Worm (Caenorhabditis elegans) whole organism, L1 larva: ENCODE measurements around the gene Y24D9A.7.
A peak's percentile ranks its signal among the peaks of the same experiment; 100 is the strongest.

Experiments used
- C34B4.2 ChIP-seq: sonication (generic microtip); optimal IDR thresholded peaks from 2 replicates; lab custom pipeline; 2017; ENCODE audit warnings: mild to moderate bottlenecking, missing genetic modification characterization, missing compliant biosample characterization
- F16B12.6 ChIP-seq: fragments of 150-350 bp; optimal IDR thresholded peaks from 2 replicates; lab custom pipeline; 2014; ENCODE audit warnings: missing biosample characterization, missing genetic modification characterization
- alr-1 ChIP-seq: fragments of 200-800 bp; sonication (Bioruptor generic); optimal IDR thresholded peaks from 2 replicates; lab custom pipeline; 2018; ENCODE audit warnings: borderline replicate concordance, mild to moderate bottlenecking, missing genetic modification characterization, missing compliant biosample characterization
- ama-1 ChIP-seq: fragments of 150-350 bp; optimal IDR thresholded peaks from 2 replicates; lab custom pipeline; 2014
- ceh-63 ChIP-seq: fragments of 200-800 bp; sonication (Bioruptor generic); optimal IDR thresholded peaks from 2 replicates; lab custom pipeline; 2018; ENCODE audit warnings: mild to moderate bottlenecking, missing genetic modification characterization, missing compliant biosample characterization
- ceh-8 ChIP-seq: fragments of 200-800 bp; sonication (Bioruptor generic); optimal IDR thresholded peaks from 2 replicates; lab custom pipeline; 2018; ENCODE audit warnings: mild to moderate bottlenecking, missing genetic modification characterization, moderate library complexity, missing compliant biosample characterization
- ces-1 ChIP-seq: fragments of 150-350 bp; optimal IDR thresholded peaks from 2 replicates; lab custom pipeline; 2014; ENCODE audit warnings: missing biosample characterization, missing genetic modification reagents, missing genetic modification characterization
- dpl-1 ChIP-seq, 3 experiments: fragments of 150-350 bp in 2 of 3; sonication (generic microtip) in 1 of 3; optimal IDR thresholded peaks; 2 replicates each; lab custom pipeline; 2014 to 2017; ENCODE audit warnings: missing biosample characterization in 3 of 3, missing genetic modification characterization in 3 of 3, missing genetic modification reagents in 3 of 3
- efl-1 ChIP-seq, 4 experiments: fragments of 150-350 bp; optimal IDR thresholded peaks in 3 of 4; peaks in 1 of 4; 1 replicate in 1 of 4; 2 replicates in 3 of 4; lab custom pipeline; 2014; ENCODE audit warnings: missing biosample characterization in 2 of 4, missing genetic modification characterization in 2 of 4, missing genetic modification reagents in 2 of 4
- egl-13 ChIP-seq: sonication (generic microtip); optimal IDR thresholded peaks from 2 replicates; lab custom pipeline; 2016; ENCODE audit warnings: missing genotype, missing genetic modification reagents, missing genetic modification characterization, missing compliant biosample characterization
- ets-5 ChIP-seq: fragments of 200-800 bp; sonication (Bioruptor generic); IDR thresholded peaks from 2 replicates; pipeline ENCODE4 v1.3.6; 2022; ENCODE audit warnings: missing genetic modification characterization, missing compliant biosample characterization
- fkh-4 ChIP-seq: sonication (generic microtip); optimal IDR thresholded peaks from 2 replicates; lab custom pipeline; 2016; ENCODE audit warnings: missing compliant biosample characterization, missing genetic modification characterization, borderline replicate concordance
- fkh-8 ChIP-seq: sonication (generic microtip); optimal IDR thresholded peaks from 2 replicates; lab custom pipeline; 2016; ENCODE audit warnings: mild to moderate bottlenecking, missing genetic modification characterization, missing compliant biosample characterization
- fos-1 ChIP-seq: fragments of 150-350 bp; optimal IDR thresholded peaks from 2 replicates; lab custom pipeline; 2014; ENCODE audit warnings: missing biosample characterization, missing genetic modification characterization
- grh-1 ChIP-seq: fragments of 200-800 bp; sonication (Bioruptor generic); IDR thresholded peaks from 2 replicates; pipeline ENCODE4 v1.3.6; 2022; ENCODE audit warnings: missing genetic modification reagents, missing genetic modification characterization, missing compliant biosample characterization
- hpl-2 ChIP-seq: fragments of 150-350 bp; optimal IDR thresholded peaks from 2 replicates; lab custom pipeline; 2014; ENCODE audit warnings: missing biosample characterization, missing genetic modification reagents, missing genetic modification characterization
- isw-1 ChIP-seq: fragments of 200-800 bp; sonication (Bioruptor generic); IDR thresholded peaks from 2 replicates; pipeline ENCODE4 v1.3.6; 2022; ENCODE audit warnings: missing genetic modification characterization, missing compliant biosample characterization
- jun-1 ChIP-seq: fragments of 150-350 bp; optimal IDR thresholded peaks from 2 replicates; lab custom pipeline; 2014; ENCODE audit warnings: missing biosample characterization, missing genetic modification reagents, missing genetic modification characterization
- lin-13 ChIP-seq: fragments of 150-350 bp; optimal IDR thresholded peaks from 2 replicates; lab custom pipeline; 2014; ENCODE audit warnings: missing biosample characterization, missing genetic modification reagents, missing genetic modification characterization
- lin-14 ChIP-seq: fragments of 200-800 bp; sonication (Bioruptor generic); optimal IDR thresholded peaks from 2 replicates; lab custom pipeline; 2018; ENCODE audit warnings: mild to moderate bottlenecking, missing genetic modification characterization, moderate library complexity, missing compliant biosample characterization
- lin-35 ChIP-seq, 2 experiments: fragments of 150-350 bp; optimal IDR thresholded peaks; 2 replicates each; lab custom pipeline; 2014; ENCODE audit warnings: missing biosample characterization in 2 of 2, missing genetic modification characterization in 2 of 2, missing genetic modification reagents in 2 of 2
- lin-39 ChIP-seq: fragments of 150-350 bp; optimal IDR thresholded peaks from 2 replicates; lab custom pipeline; 2014; ENCODE audit warnings: missing biosample characterization, missing genetic modification reagents, missing genetic modification characterization
- lsy-2 ChIP-seq, 2 experiments: fragments of 150-350 bp; optimal IDR thresholded peaks; 2 replicates each; lab custom pipeline; 2014; ENCODE audit warnings: missing biosample characterization in 2 of 2, missing genetic modification characterization in 2 of 2
- mab-9 ChIP-seq: fragments of 200-800 bp; sonication (Bioruptor generic); IDR thresholded peaks from 2 replicates; pipeline ENCODE4 v1.3.6; 2022; ENCODE audit warnings: missing genetic modification reagents, missing genetic modification characterization, missing compliant biosample characterization
- mdl-1 ChIP-seq, 2 experiments: fragments of 150-350 bp; optimal IDR thresholded peaks; 2 replicates each; lab custom pipeline; 2014 to 2017; ENCODE audit warnings: missing biosample characterization in 2 of 2, missing genetic modification characterization in 2 of 2, inconsistent platforms in 1 of 2
- mef-2 ChIP-seq: fragments of 150-350 bp; optimal IDR thresholded peaks from 2 replicates; lab custom pipeline; 2014; ENCODE audit warnings: missing biosample characterization, missing genetic modification characterization
- mep-1 ChIP-seq: fragments of 150-350 bp; optimal IDR thresholded peaks from 2 replicates; lab custom pipeline; 2014; ENCODE audit warnings: missing biosample characterization, missing genetic modification characterization
- nhr-20 ChIP-seq: sonication (generic microtip); optimal IDR thresholded peaks from 2 replicates; lab custom pipeline; 2016; ENCODE audit warnings: mild to moderate bottlenecking, missing genetic modification characterization, missing compliant biosample characterization
- nhr-28 ChIP-seq: fragments of 150-350 bp; optimal IDR thresholded peaks from 2 replicates; lab custom pipeline; 2014; ENCODE audit warnings: missing biosample characterization, missing genetic modification characterization
- nhr-47 ChIP-seq: sonication (generic microtip); optimal IDR thresholded peaks from 2 replicates; lab custom pipeline; 2016; ENCODE audit warnings: mild to moderate bottlenecking, missing genetic modification characterization, moderate library complexity, missing compliant biosample characterization
- nhr-71 ChIP-seq: sonication (generic microtip); optimal IDR thresholded peaks from 2 replicates; lab custom pipeline; 2016; ENCODE audit warnings: mild to moderate bottlenecking, missing genetic modification characterization, moderate library complexity, missing compliant biosample characterization
- nhr-76 ChIP-seq: sonication (generic microtip); optimal IDR thresholded peaks from 2 replicates; lab custom pipeline; 2017; ENCODE audit warnings: missing biosample characterization, missing genetic modification characterization
- nhr-85 ChIP-seq: sonication (generic microtip); peaks from one replicate; lab custom pipeline; 2016; ENCODE audit warnings: missing genetic modification characterization, inconsistent platforms, missing compliant biosample characterization
- pag-3 ChIP-seq: sonication (generic microtip); optimal IDR thresholded peaks from 2 replicates; lab custom pipeline; 2017; ENCODE audit warnings: missing genetic modification characterization, mild to moderate bottlenecking, missing compliant biosample characterization, antibody characterized with exemption, borderline replicate concordance; ENCODE audit not compliant: insufficient read depth
- pax-3 ChIP-seq: fragments of 200-800 bp; sonication (Bioruptor generic); optimal IDR thresholded peaks from 2 replicates; lab custom pipeline; 2018; ENCODE audit warnings: mild to moderate bottlenecking, missing genetic modification characterization, moderate library complexity, missing compliant biosample characterization
- rnt-1 ChIP-seq: sonication (generic microtip); optimal IDR thresholded peaks from 2 replicates; lab custom pipeline; 2016; ENCODE audit warnings: mild to moderate bottlenecking, missing genetic modification characterization, moderate library complexity, missing compliant biosample characterization
- skn-1 ChIP-seq: fragments of 150-350 bp; optimal IDR thresholded peaks from 2 replicates; lab custom pipeline; 2014; ENCODE audit warnings: missing biosample characterization, missing genetic modification characterization
- snpc-4 ChIP-seq: fragments of 150-350 bp; optimal IDR thresholded peaks from 2 replicates; lab custom pipeline; 2014; ENCODE audit warnings: missing biosample characterization, missing genetic modification characterization
- snu-23 ChIP-seq: sonication (generic microtip); optimal IDR thresholded peaks from 2 replicates; lab custom pipeline; 2016; ENCODE audit warnings: missing genetic modification characterization, missing compliant biosample characterization
- sox-4 ChIP-seq: sonication (generic microtip); optimal IDR thresholded peaks from 2 replicates; lab custom pipeline; 2016; ENCODE audit warnings: missing genetic modification characterization, missing compliant biosample characterization
- sptf-1 ChIP-seq: fragments of 150-350 bp; optimal IDR thresholded peaks from 2 replicates; lab custom pipeline; 2014; ENCODE audit warnings: missing biosample characterization, missing genetic modification characterization
- sup-37 ChIP-seq: fragments of 200-800 bp; sonication (Bioruptor generic); optimal IDR thresholded peaks from 2 replicates; lab custom pipeline; 2018; ENCODE audit warnings: mild to moderate bottlenecking, missing genetic modification characterization, missing compliant biosample characterization
- swsn-7 ChIP-seq: sonication (generic microtip); optimal IDR thresholded peaks from 2 replicates; lab custom pipeline; 2016; ENCODE audit warnings: missing genetic modification characterization, missing compliant biosample characterization
- tbx-2 ChIP-seq: sonication (generic microtip); optimal IDR thresholded peaks from 2 replicates; lab custom pipeline; 2016; ENCODE audit warnings: missing genetic modification characterization, missing compliant biosample characterization
- tlp-1 ChIP-seq: fragments of 150-350 bp; optimal IDR thresholded peaks from 2 replicates; lab custom pipeline; 2014; ENCODE audit warnings: missing biosample characterization, missing genetic modification characterization
- unc-30 ChIP-seq: sonication (generic microtip); optimal IDR thresholded peaks from 2 replicates; lab custom pipeline; 2017; ENCODE audit warnings: missing biosample characterization, missing genetic modification characterization
- unc-62 ChIP-seq: fragments of 150-350 bp; optimal IDR thresholded peaks from 2 replicates; lab custom pipeline; 2014; ENCODE audit warnings: missing biosample characterization, missing genetic modification reagents, missing genetic modification characterization
- vab-15 ChIP-seq: sonication (generic microtip); optimal IDR thresholded peaks from 2 replicates; lab custom pipeline; 2017; ENCODE audit warnings: missing genotype, mild to moderate bottlenecking, missing genetic modification characterization, missing compliant biosample characterization
- xbp-1 ChIP-seq: sonication (generic microtip); optimal IDR thresholded peaks from 2 replicates; lab custom pipeline; 2016; ENCODE audit warnings: missing genetic modification characterization, missing compliant biosample characterization
- zag-1 ChIP-seq: fragments of 150-350 bp; optimal IDR thresholded peaks from 2 replicates; lab custom pipeline; 2014; ENCODE audit warnings: missing biosample characterization, missing genetic modification characterization
- zip-4 ChIP-seq: fragments of 200-800 bp; sonication (Bioruptor generic); optimal IDR thresholded peaks from 2 replicates; lab custom pipeline; 2018; ENCODE audit warnings: mild to moderate bottlenecking, missing genetic modification characterization, moderate library complexity, missing compliant biosample characterization
- ztf-4 ChIP-seq: fragments of 150-350 bp; optimal IDR thresholded peaks from 2 replicates; lab custom pipeline; 2014; ENCODE audit warnings: missing biosample characterization, missing genetic modification characterization

Gene Y24D9A.7

DNA sequence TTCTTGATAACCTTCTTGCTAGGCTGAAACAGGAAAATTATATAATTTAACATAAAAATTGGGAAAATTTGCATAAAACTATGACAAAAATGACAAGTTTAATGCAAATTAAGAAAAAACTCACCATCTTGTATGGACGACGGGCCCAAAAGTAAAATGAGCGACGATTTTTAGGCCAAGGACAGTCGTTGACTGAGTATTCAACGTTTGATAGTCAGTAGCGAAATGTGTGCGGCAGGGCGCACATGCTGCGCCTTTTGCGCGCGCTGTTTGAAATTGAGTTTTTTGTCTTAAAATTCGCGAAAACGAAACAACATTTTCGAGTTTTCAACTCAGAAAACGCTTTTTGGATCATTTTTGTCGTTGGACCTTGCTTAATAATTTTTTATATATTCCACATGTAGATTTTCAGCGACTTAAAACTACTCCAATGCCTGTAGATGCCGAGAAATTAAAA lies 14.5 kb downstream of the Y24D9A.7 start, which contains the start of the genes rpl-7A and set-21:
Gene rpl-7A (minus strand): TSS at position 153 of the 457 bp plus-strand sequence.
Gene set-21 (plus strand): TSS at position 407 of the 457 bp plus-strand sequence.
- TF ChIP-seq tlp-1 (tag; lab: Kevin White, UChicago) (no peak), xbp-1 (tag; lab: Kevin White, UChicago) (peak; percentile 97), nhr-20 (tag; lab: Kevin White, UChicago) (peak; percentile 95), grh-1 (GFP tag; lab: Robert Waterston, UW) (peak; percentile 99), zag-1 (tag; lab: Kevin White, UChicago) (no peak), swsn-7 (tag; lab: Kevin White, UChicago) (peak; percentile 95), snu-23 (peak; percentile 98), lin-39 (tag; lab: Kevin White, UChicago) (peak; percentile 26), mep-1 (peak; percentile 87), dpl-1 (GFP tag; optimal IDR thresholded peaks at IDR 0.05; lab: Kevin White, UChicago) (peak; percentile 94 to 95 (median 95)), jun-1 (peak; percentile 82), lin-13 (GFP tag; lab: Kevin White, UChicago) (peak; percentile 78), lin-14 (GFP tag; lab: Kevin White, UChicago) (peak; percentile 97), snpc-4 (tag; lab: Kevin White, UChicago) (peak; percentile 53), lin-35 (GFP tag; optimal IDR thresholded peaks at IDR 0.05; lab: Kevin White, UChicago) (peak; percentile 94 to 97), unc-30 (tag; lab: Kevin White, UChicago) (no peak), mab-9 (GFP tag; lab: Robert Waterston, UW) (peak; percentile 92), fkh-4 (tag; lab: Kevin White, UChicago) (peak; percentile 61), hpl-2 (GFP tag; lab: Kevin White, UChicago) (peak; percentile 60), fkh-8 (tag; lab: Kevin White, UChicago) (peak; percentile 98), nhr-47 (peak; percentile 98), ama-1 (lab: Kevin White, UChicago) (no peak), pax-3 (tag; lab: Kevin White, UChicago) (peak; percentile 95), unc-62 (GFP tag; lab: Kevin White, UChicago) (no peak), nhr-71 (tag; lab: Kevin White, UChicago) (peak; percentile 98), lsy-2 (tag; optimal IDR thresholded peaks at IDR 0.05; lab: Kevin White, UChicago) (peak; percentile 94 to 95), nhr-85 (peak; percentile 98), vab-15 (tag; lab: Kevin White, UChicago) (peak; percentile 81), ceh-63 (GFP tag; lab: Kevin White, UChicago) (peak; percentile 26), rnt-1 (tag; lab: Kevin White, UChicago) (peak; percentile 97), sptf-1 (tag; lab: Kevin White, UChicago) (no peak), alr-1 (no peak), ets-5 (no peak), isw-1 (GFP tag; lab: Robert Waterston, UW) (peak; percentile 99), skn-1 (tag; lab: Kevin White, UChicago) (peak; percentile 61), ceh-8 (GFP tag; lab: Kevin White, UChicago) (peak; percentile 81), pag-3 (tag; lab: Kevin White, UChicago) (no peak), tbx-2 (tag; lab: Kevin White, UChicago) (peak; percentile 95), nhr-28 (tag; lab: Kevin White, UChicago) (no peak), mef-2 (tag; lab: Kevin White, UChicago) (no peak), sox-4 (tag; lab: Kevin White, UChicago) (peak; percentile 77), fos-1 (peak; percentile 75), F16B12.6 (tag; lab: Kevin White, UChicago) (peak; percentile 77), efl-1 (optimal IDR thresholded peaks at IDR 0.05; lab: Kevin White, UChicago) (peak; percentile 94 to 98), efl-1 (GFP tag; optimal IDR thresholded peaks at IDR 0.05 in 1 of 2; lab: Kevin White, UChicago) (peak; percentile 93 to 100), C34B4.2 (tag; lab: Kevin White, UChicago) (peak; percentile 80), ztf-4 (tag; lab: Kevin White, UChicago) (peak; percentile 89), ces-1 (GFP tag; lab: Kevin White, UChicago) (no peak), zip-4 (GFP tag; lab: Kevin White, UChicago) (peak; percentile 88), sup-37 (peak; percentile 83), egl-13 (tag; lab: Kevin White, UChicago) (peak; percentile 92), mdl-1 (tag; optimal IDR thresholded peaks at IDR 0.05; lab: Kevin White, UChicago) (peak in 1 of 2 experiments; percentile 67), nhr-76 (tag; lab: Kevin White, UChicago) (no peak)
